Worm (Caenorhabditis elegans) whole organism, L3 larva: ENCODE measurements around the gene F31D4.8.
A peak's percentile ranks its signal among the peaks of the same experiment; 100 is the strongest.

Source experiments
- R02D3.7 ChIP-seq: fragments of 150-350 bp; optimal IDR thresholded peaks from 2 replicates; lab custom pipeline; 2014; ENCODE audit warnings: missing biosample characterization, missing genetic modification characterization
- ZK546.5 ChIP-seq: sonication (generic microtip); optimal IDR thresholded peaks from 2 replicates; lab custom pipeline; 2017; ENCODE audit warnings: missing biosample characterization, missing genetic modification characterization
- aly-2 ChIP-seq: fragments of 150-350 bp; optimal IDR thresholded peaks from 2 replicates; lab custom pipeline; 2014; ENCODE audit warnings: missing biosample characterization, missing genetic modification characterization
- ama-1 ChIP-seq: fragments of 150-350 bp; optimal IDR thresholded peaks from 2 replicates; lab custom pipeline; 2018
- ceh-16 ChIP-seq: sonication (generic microtip); optimal IDR thresholded peaks from 2 replicates; lab custom pipeline; 2017; ENCODE audit warnings: missing biosample characterization, missing genetic modification characterization
- ceh-28 ChIP-seq: fragments of 150-350 bp; optimal IDR thresholded peaks from 2 replicates; lab custom pipeline; 2014; ENCODE audit warnings: missing biosample characterization, missing genetic modification reagents, missing genetic modification characterization
- ceh-82 ChIP-seq: fragments of 150-350 bp; optimal IDR thresholded peaks from 2 replicates; lab custom pipeline; 2014; ENCODE audit warnings: missing biosample characterization, missing genetic modification characterization
- ceh-9 ChIP-seq: sonication (generic microtip); optimal IDR thresholded peaks from 2 replicates; lab custom pipeline; 2018; ENCODE audit warnings: missing biosample characterization, missing genetic modification characterization
- daf-12 ChIP-seq: fragments of 150-350 bp; optimal IDR thresholded peaks from 2 replicates; lab custom pipeline; 2014; ENCODE audit warnings: missing biosample characterization, missing genetic modification reagents, missing genetic modification characterization
- egl-27 ChIP-seq: sonication (generic microtip); optimal IDR thresholded peaks from 4 replicates; lab custom pipeline; 2017; ENCODE audit warnings: missing biosample characterization, missing genetic modification reagents, missing genetic modification characterization
- egl-5 ChIP-seq: fragments of 150-350 bp; optimal IDR thresholded peaks from 2 replicates; lab custom pipeline; 2017; ENCODE audit warnings: missing biosample characterization, missing genetic modification reagents, missing genetic modification characterization, inconsistent platforms
- elt-1 ChIP-seq: fragments of 150-350 bp; optimal IDR thresholded peaks from 2 replicates; lab custom pipeline; 2014; ENCODE audit warnings: missing biosample characterization, missing genetic modification characterization
- elt-2 ChIP-seq: sonication (generic microtip); optimal IDR thresholded peaks from 2 replicates; lab custom pipeline; 2016; ENCODE audit warnings: missing genetic modification reagents, mild to moderate bottlenecking, missing genetic modification characterization, missing compliant biosample characterization
- elt-3 ChIP-seq, 3 experiments: fragments of 150-350 bp in 1 of 3; sonication (generic microtip) in 2 of 3; optimal IDR thresholded peaks; 2 replicates in 2 of 3; 4 replicates in 1 of 3; lab custom pipeline; 2014 to 2017; ENCODE audit warnings: missing biosample characterization in 3 of 3, missing genetic modification characterization in 3 of 3
- eor-1 ChIP-seq, 2 experiments: fragments of 150-350 bp; optimal IDR thresholded peaks; 2 replicates each; lab custom pipeline; 2014 to 2018; ENCODE audit warnings: missing biosample characterization in 2 of 2, missing genetic modification characterization in 2 of 2
- fkh-10 ChIP-seq: sonication (generic microtip); optimal IDR thresholded peaks from 2 replicates; lab custom pipeline; 2017; ENCODE audit warnings: missing biosample characterization, missing genetic modification reagents, missing genetic modification characterization
- fkh-2 ChIP-seq: fragments of 150-350 bp; optimal IDR thresholded peaks from 2 replicates; lab custom pipeline; 2014; ENCODE audit warnings: missing biosample characterization, missing genetic modification reagents, missing genetic modification characterization
- fos-1 ChIP-seq: fragments of 150-350 bp; optimal IDR thresholded peaks from 2 replicates; lab custom pipeline; 2014; ENCODE audit warnings: missing biosample characterization, missing genetic modification characterization
- hmg-11 ChIP-seq: sonication (generic microtip); optimal IDR thresholded peaks from 2 replicates; lab custom pipeline; 2016; ENCODE audit warnings: missing genetic modification characterization, missing compliant biosample characterization
- jun-1 ChIP-seq: fragments of 150-350 bp; optimal IDR thresholded peaks from 2 replicates; lab custom pipeline; 2014; ENCODE audit warnings: missing biosample characterization, missing genetic modification reagents, missing genetic modification characterization
- lin-15B ChIP-seq: fragments of 150-350 bp; optimal IDR thresholded peaks from 2 replicates; lab custom pipeline; 2014; ENCODE audit warnings: missing biosample characterization, missing genetic modification characterization
- lin-39 ChIP-seq: fragments of 150-350 bp; optimal IDR thresholded peaks from 2 replicates; lab custom pipeline; 2018; ENCODE audit warnings: missing biosample characterization, missing genetic modification reagents, missing genetic modification characterization
- lsy-12 ChIP-seq: sonication (generic microtip); optimal IDR thresholded peaks from 2 replicates; lab custom pipeline; 2016; ENCODE audit warnings: mild to moderate bottlenecking, missing genetic modification characterization, missing compliant biosample characterization
- mdl-1 ChIP-seq: fragments of 150-350 bp; optimal IDR thresholded peaks from 2 replicates; lab custom pipeline; 2014; ENCODE audit warnings: missing biosample characterization, missing genetic modification characterization
- mml-1 ChIP-seq: fragments of 150-350 bp; sonication (generic microtip); optimal IDR thresholded peaks from 3 replicates; lab custom pipeline; 2014; ENCODE audit warnings: missing biosample characterization, missing genetic modification characterization
- nfya-1 ChIP-seq: sonication (generic microtip); optimal IDR thresholded peaks from 2 replicates; lab custom pipeline; 2017; ENCODE audit warnings: missing genetic modification characterization, mild to moderate bottlenecking, missing compliant biosample characterization, antibody characterized with exemption, moderate library complexity; ENCODE audit not compliant: insufficient read depth
- nhr-11 ChIP-seq: fragments of 150-350 bp; optimal IDR thresholded peaks from 2 replicates; lab custom pipeline; 2014; ENCODE audit warnings: missing biosample characterization, missing genetic modification characterization
- nhr-23 ChIP-seq: fragments of 150-350 bp; optimal IDR thresholded peaks from 2 replicates; lab custom pipeline; 2014; ENCODE audit warnings: missing biosample characterization, missing genetic modification reagents, missing genetic modification characterization
- nhr-237 ChIP-seq: fragments of 150-350 bp; optimal IDR thresholded peaks from 2 replicates; lab custom pipeline; 2014; ENCODE audit warnings: missing biosample characterization, missing genetic modification characterization
- nhr-25 ChIP-seq: sonication (generic microtip); optimal IDR thresholded peaks from 2 replicates; lab custom pipeline; 2017; ENCODE audit warnings: missing biosample characterization, missing genetic modification characterization
- nhr-28 ChIP-seq: fragments of 150-350 bp; optimal IDR thresholded peaks from 2 replicates; lab custom pipeline; 2014; ENCODE audit warnings: missing biosample characterization, missing genetic modification characterization
- nhr-43 ChIP-seq: sonication (generic microtip); optimal IDR thresholded peaks from 2 replicates; lab custom pipeline; 2016; ENCODE audit warnings: mild to moderate bottlenecking, missing genetic modification characterization, missing compliant biosample characterization; ENCODE audit not compliant: poor library complexity, severe bottlenecking
- nhr-67 ChIP-seq: fragments of 150-350 bp; optimal IDR thresholded peaks from 2 replicates; lab custom pipeline; 2014; ENCODE audit warnings: missing biosample characterization, missing genetic modification characterization
- nhr-76 ChIP-seq: fragments of 150-350 bp; sonication (generic microtip); optimal IDR thresholded peaks from 5 replicates; lab custom pipeline; 2014; ENCODE audit warnings: missing biosample characterization, missing genetic modification characterization
- nhr-77 ChIP-seq: fragments of 150-350 bp; optimal IDR thresholded peaks from 2 replicates; lab custom pipeline; 2014; ENCODE audit warnings: missing biosample characterization, missing genetic modification characterization
- pha-4 ChIP-seq: fragments of 150-350 bp; optimal IDR thresholded peaks from 2 replicates; lab custom pipeline; 2014; ENCODE audit warnings: missing biosample characterization, missing genetic modification reagents, missing genetic modification characterization
- pqm-1 ChIP-seq: fragments of 150-350 bp; optimal IDR thresholded peaks from 2 replicates; lab custom pipeline; 2017; ENCODE audit warnings: missing biosample characterization, missing genetic modification characterization, inconsistent platforms
- sea-2 ChIP-seq: fragments of 150-350 bp; sonication (generic microtip); optimal IDR thresholded peaks from 4 replicates; lab custom pipeline; 2014; ENCODE audit warnings: missing biosample characterization, missing genetic modification reagents, missing genetic modification characterization
- skn-1 ChIP-seq: fragments of 150-350 bp; optimal IDR thresholded peaks from 2 replicates; lab custom pipeline; 2014; ENCODE audit warnings: missing biosample characterization, missing genetic modification characterization
- snpc-4 ChIP-seq: fragments of 150-350 bp; optimal IDR thresholded peaks from 2 replicates; lab custom pipeline; 2014; ENCODE audit warnings: missing biosample characterization, missing genetic modification characterization
- tbx-2 ChIP-seq: sonication (generic microtip); optimal IDR thresholded peaks from 2 replicates; lab custom pipeline; 2016; ENCODE audit warnings: mild to moderate bottlenecking, missing genetic modification characterization, missing compliant biosample characterization
- unc-39 ChIP-seq: sonication (generic microtip); optimal IDR thresholded peaks from 4 replicates; lab custom pipeline; 2017; ENCODE audit warnings: missing biosample characterization, missing genetic modification characterization
- unc-62 ChIP-seq: fragments of 150-350 bp; sonication (generic microtip); optimal IDR thresholded peaks from 4 replicates; lab custom pipeline; 2014; ENCODE audit warnings: missing biosample characterization, missing genetic modification reagents, missing genetic modification characterization
- zag-1 ChIP-seq: fragments of 150-350 bp; optimal IDR thresholded peaks from 2 replicates; lab custom pipeline; 2014; ENCODE audit warnings: missing biosample characterization, missing genetic modification characterization
- ztf-11 ChIP-seq: fragments of 150-350 bp; optimal IDR thresholded peaks from 2 replicates; lab custom pipeline; 2014; ENCODE audit warnings: missing biosample characterization, missing genetic modification characterization
- ztf-4 ChIP-seq: fragments of 150-350 bp; optimal IDR thresholded peaks from 2 replicates; lab custom pipeline; 2014; ENCODE audit warnings: missing biosample characterization, missing genetic modification characterization

F31D4.8 gene

ce11 chrV:20847743-20848229 is 20.4 kb downstream of the F31D4.8 start:
- TF ChIP-seq nhr-28 (tag; lab: Kevin White, UChicago) (no peak), lin-15B (tag; lab: Kevin White, UChicago) (no peak), snpc-4 (no peak), nhr-67 (tag; lab: Kevin White, UChicago) (no peak), elt-1 (tag; lab: Kevin White, UChicago) (no peak), ceh-82 (no peak), egl-27 (no peak), ama-1 (peak; percentile 88), jun-1 (tag; lab: Kevin White, UChicago) (no peak), elt-2 (no peak), nhr-77 (tag; lab: Kevin White, UChicago) (no peak), nhr-43 (tag; lab: Kevin White, UChicago) (peak; percentile 22), egl-5 (tag; lab: Kevin White, UChicago) (no peak), nfya-1 (tag; lab: Kevin White, UChicago) (no peak), nhr-25 (tag; lab: Kevin White, UChicago) (no peak), tbx-2 (peak; percentile 12), R02D3.7 (tag; lab: Kevin White, UChicago) (no peak), aly-2 (tag; lab: Kevin White, UChicago) (no peak), ztf-4 (tag; lab: Kevin White, UChicago) (peak; percentile 35), unc-62 (GFP tag; lab: Kevin White, UChicago) (no peak), hmg-11 (tag; lab: Kevin White, UChicago) (no peak), nhr-237 (no peak), nhr-23 (no peak), nhr-76 (tag; lab: Kevin White, UChicago) (no peak), pqm-1 (tag; lab: Kevin White, UChicago) (no peak), mml-1 (tag; lab: Kevin White, UChicago) (no peak), fkh-2 (tag; lab: Kevin White, UChicago) (no peak), ztf-11 (tag; lab: Kevin White, UChicago) (no peak), daf-12 (tag; lab: Kevin White, UChicago) (no peak), pha-4 (tag; lab: Kevin White, UChicago) (peak; percentile 13), ceh-28 (tag; lab: Kevin White, UChicago) (no peak), zag-1 (tag; lab: Kevin White, UChicago) (no peak), ceh-16 (tag; lab: Kevin White, UChicago) (no peak)

ce11 chrV:20845524-20846208 is 22.6 kb downstream of the F31D4.8 start, which contains the start of the genes F31D4.2 and fkb-6:
F31D4.2 (minus strand) TSS chrV:20845546.
fkb-6 (plus strand) TSS chrV:20846158.
- TF ChIP-seq elt-2 (peak; percentile 41), lsy-12 (tag; lab: Kevin White, UChicago) (peak; percentile 60), ZK546.5 (tag; lab: Kevin White, UChicago) (no peak), hmg-11 (tag; lab: Kevin White, UChicago) (peak; percentile 84), R02D3.7 (tag; lab: Kevin White, UChicago) (peak; percentile 45), skn-1 (tag; lab: Kevin White, UChicago) (peak; percentile 3), unc-39 (no peak), nhr-43 (tag; lab: Kevin White, UChicago) (peak; percentile 37), egl-5 (tag; lab: Kevin White, UChicago) (peak; percentile 45), fkh-2 (tag; lab: Kevin White, UChicago) (no peak), ztf-4 (tag; lab: Kevin White, UChicago) (peak; percentile 1), fos-1 (no peak), lin-39 (tag; lab: Kevin White, UChicago) (peak; percentile 63), pqm-1 (tag; lab: Kevin White, UChicago) (no peak), nhr-23 (peak; percentile 48), snpc-4 (peak; percentile 52), ceh-28 (tag; lab: Kevin White, UChicago) (peak; percentile 76), jun-1 (tag; lab: Kevin White, UChicago) (peak; percentile 43), mml-1 (tag; lab: Kevin White, UChicago) (no peak), nfya-1 (tag; lab: Kevin White, UChicago) (peak; percentile 85), nhr-77 (tag; lab: Kevin White, UChicago) (no peak), nhr-237 (no peak), sea-2 (GFP tag; lab: Kevin White, UChicago) (no peak), nhr-11 (tag; lab: Kevin White, UChicago) (no peak), nhr-28 (tag; lab: Kevin White, UChicago) (no peak), egl-27 (peak; percentile 7), eor-1 (tag; optimal IDR thresholded peaks at IDR 0.05; lab: Kevin White, UChicago) (no peak), mdl-1 (tag; lab: Kevin White, UChicago) (no peak), unc-62 (GFP tag; lab: Kevin White, UChicago) (no peak), fkh-10 (peak; percentile 74), ama-1 (no peak), aly-2 (tag; lab: Kevin White, UChicago) (no peak), tbx-2 (no peak), ceh-9 (tag; lab: Kevin White, UChicago) (no peak), ceh-82 (no peak), daf-12 (tag; lab: Kevin White, UChicago) (no peak), nhr-76 (tag; lab: Kevin White, UChicago) (no peak), nhr-67 (tag; lab: Kevin White, UChicago) (no peak), zag-1 (tag; lab: Kevin White, UChicago) (no peak), ceh-16 (tag; lab: Kevin White, UChicago) (no peak), lin-15B (tag; lab: Kevin White, UChicago) (peak; percentile 62), elt-3 (tag; optimal IDR thresholded peaks at IDR 0.05; lab: Kevin White, UChicago) (no peak)
